Worm (Caenorhabditis elegans): ENCODE results near the gene nsph-3.1.
A peak's percentile ranks its signal among the peaks of the same experiment; 100 is the strongest.

nsph-3.1 gene

ce11 chrIV:10949510-10949909 is at the start of gene nsph-3.1:
Gene nsph-3.1 (plus strand): TSS chrIV:10949810.
- TF ChIP-seq lin-15B (tag; optimal IDR thresholded peaks at IDR 0.05) (no peak), lin-13 (GFP tag; optimal IDR thresholded peaks at IDR 0.05) (no peak), rbr-2 (tag; optimal IDR thresholded peaks at IDR 0.05) (no peak), Y105C5A.15 (GFP tag; IDR thresholded peaks at IDR 0.05) (no peak), zfp-3 (GFP tag; conservative IDR thresholded peaks at IDR 0.05) (no peak), nhr-77 (tag; optimal IDR thresholded peaks at IDR 0.05) (no peak), Y48G9A.11 (GFP tag; IDR thresholded peaks at IDR 0.05) (no peak), ceh-32 (tag; optimal IDR thresholded peaks at IDR 0.05; ENCODE audit: poor library complexity) (no peak), jun-1 (tag; optimal IDR thresholded peaks at IDR 0.05) (no peak), attf-4 (tag; optimal IDR thresholded peaks at IDR 0.05) (no peak)

- TF ChIP-seq dve-1 (tag; optimal IDR thresholded peaks at IDR 0.05; ENCODE audit: insufficient read depth) = no peak
- no peak for TF ChIP-seq pqm-1 (tag; optimal IDR thresholded peaks at IDR 0.05)
- TF ChIP-seq D1046.2 (GFP tag; IDR thresholded peaks at IDR 0.05) = no peak
- TF ChIP-seq mes-2 (tag; optimal IDR thresholded peaks at IDR 0.05; ENCODE audit: poor library complexity, severe bottlenecking) = no peak
- no peak for TF ChIP-seq lsy-2 (tag; optimal IDR thresholded peaks at IDR 0.05)
- TF ChIP-seq lin-13 (GFP tag; optimal IDR thresholded peaks at IDR 0.05) = no peak
- no peak for TF ChIP-seq spr-3 (GFP tag; optimal IDR thresholded peaks at IDR 0.05)
- no peak for TF ChIP-seq zfp-3 (GFP tag; conservative IDR thresholded peaks at IDR 0.05)
- TF ChIP-seq gei-8 (GFP tag; optimal IDR thresholded peaks at IDR 0.05) = no peak
- TF ChIP-seq ceh-62 (tag; optimal IDR thresholded peaks at IDR 0.05) = no peak
- no peak for TF ChIP-seq rbr-2 (tag; optimal IDR thresholded peaks at IDR 0.05)
- TF ChIP-seq T26A8.4 (GFP tag; IDR thresholded peaks at IDR 0.05) = no peak
- no peak for TF ChIP-seq lin-38 (GFP tag; IDR thresholded peaks at IDR 0.05)
- no peak for TF ChIP-seq aly-2 (tag; optimal IDR thresholded peaks at IDR 0.05)
- no peak for TF ChIP-seq set-16 (GFP tag; IDR thresholded peaks at IDR 0.05)
- TF ChIP-seq ces-1 (GFP tag; optimal IDR thresholded peaks at IDR 0.05) = no peak
- TF ChIP-seq lir-3 (tag; optimal IDR thresholded peaks at IDR 0.05) = no peak
These were observed 49.5 kb upstream of the nsph-3.1 start, which contains the start of gene srlf-30 for ce11 chrIV:10900083-10900482. Gene srlf-30 (plus strand): TSS chrIV:10900383.

ce11 chrIV:10902476-10902875 is 47.1 kb upstream of the nsph-3.1 start:
- peak; percentile 90 for TF ChIP-seq aha-1 (tag)
- no peak for TF ChIP-seq zip-11 (GFP tag; IDR thresholded peaks at IDR 0.05)

ce11 chrIV:10904282-10904681 is 45.3 kb upstream of the nsph-3.1 start, which contains the start of gene ZK596.3:
Gene ZK596.3 (minus strand): TSS chrIV:10904382.
- no peak for TF ChIP-seq lin-1 (GFP tag; IDR thresholded peaks at IDR 0.05)

- no peak for TF ChIP-seq rbr-2 (tag; optimal IDR thresholded peaks at IDR 0.05)
- TF ChIP-seq F10B5.3 (tag; optimal IDR thresholded peaks at IDR 0.05) = no peak
These were observed 40.4 kb upstream of the nsph-3.1 start, which contains the start of gene ZK596.2 for ce11 chrIV:10909206-10909605. Gene ZK596.2 (minus strand): TSS chrIV:10909306.

- peak; percentile 77 for TF ChIP-seq dve-1 (tag; optimal IDR thresholded peaks at IDR 0.05; ENCODE audit: insufficient read depth)
- peak in 1 of 2 experiments; percentile 37 for TF ChIP-seq mdl-1 (tag; optimal IDR thresholded peaks at IDR 0.05)
- no peak for TF ChIP-seq unc-39 (tag; optimal IDR thresholded peaks at IDR 0.05)
- 0 out of 2 replicates have a peak, but pooled peaks have one; percentile 39 for TF ChIP-seq php-3 (GFP tag; IDR thresholded peaks at IDR 0.05)
- peak; percentile 36 for TF ChIP-seq T20F7.1 (GFP tag; optimal IDR thresholded peaks at IDR 0.05)
- peak; percentile 41 for TF ChIP-seq nhr-77 (tag; optimal IDR thresholded peaks at IDR 0.05)
- TF ChIP-seq set-16 (GFP tag; IDR thresholded peaks at IDR 0.05) = no peak
- TF ChIP-seq nhr-28 (tag; optimal IDR thresholded peaks at IDR 0.05) = peak; percentile 73
- peak; percentile 7 for TF ChIP-seq nhr-48 (tag; optimal IDR thresholded peaks at IDR 0.05)
- no peak for TF ChIP-seq zfp-2 (tag; optimal IDR thresholded peaks at IDR 0.05)
- TF ChIP-seq hlh-11 (tag; optimal IDR thresholded peaks at IDR 0.05) = peak; percentile 82
- no peak for TF ChIP-seq madf-9 (GFP tag; conservative IDR thresholded peaks at IDR 0.05)
- no peak for TF ChIP-seq ztf-11 (tag; optimal IDR thresholded peaks at IDR 0.05)
- TF ChIP-seq pqm-1 (tag; optimal IDR thresholded peaks at IDR 0.05) = peak; percentile 65
- no peak for TF ChIP-seq daf-16 (GFP tag; optimal IDR thresholded peaks at IDR 0.05)
- TF ChIP-seq daf-16 (tag; optimal IDR thresholded peaks at IDR 0.05) = peak; percentile 80
- TF ChIP-seq hlh-30 (tag; optimal IDR thresholded peaks at IDR 0.05; ENCODE audit: insufficient read depth) = peak; percentile 63
- TF ChIP-seq attf-4 (tag; optimal IDR thresholded peaks at IDR 0.05) = no peak
These were observed 39.9 kb upstream of the nsph-3.1 start, which contains the start of gene pyk-2 for ce11 chrIV:10909708-10910107. Gene pyk-2 (plus strand): TSS chrIV:10909913.
